Fruit fly (Drosophila melanogaster): Measurements from ENCODE around the gene CG32024.

Gene CG32024

dm6 chr3L:8830017-8830702, 22.8 kb downstream of the CG32024 start (continued):
- TF ChIP-seq ftz-f1 (GFP tag; optimal IDR thresholded peaks at IDR 0.05) (no peak), cato (GFP tag; optimal IDR thresholded peaks at IDR 0.05; ENCODE audit: borderline replicate concordance) (no peak), HLHmδ (GFP tag; optimal IDR thresholded peaks at IDR 0.05) (peak; percentile 18), ara (GFP tag; IDR thresholded peaks at IDR 0.05) (no peak), pita (GFP tag; optimal IDR thresholded peaks at IDR 0.05) (no peak), CG9437 (GFP tag; optimal IDR thresholded peaks at IDR 0.05) (no peak), psq (GFP tag; optimal IDR thresholded peaks at IDR 0.05) (no peak), E2f2 (GFP tag; IDR thresholded peaks at IDR 0.05) (no peak), CG17912 (GFP tag; optimal IDR thresholded peaks at IDR 0.05) (no peak), ash1 (GFP tag; optimal IDR thresholded peaks at IDR 0.05) (no peak), H2.0 (GFP tag; IDR thresholded peaks at IDR 0.05) (no peak), mld (GFP tag; IDR thresholded peaks at IDR 0.05; ENCODE audit: partially characterized antibody) (no peak), seq (GFP tag; IDR thresholded peaks at IDR 0.05) (no peak), CG17385 (GFP tag; optimal IDR thresholded peaks at IDR 0.05) (no peak), vnd (GFP tag; IDR thresholded peaks at IDR 0.05; ENCODE audit: partially characterized antibody) (no peak), gsb (GFP tag; IDR thresholded peaks at IDR 0.05) (no peak), gcm (GFP tag; optimal IDR thresholded peaks at IDR 0.05) (no peak), Hmr (GFP tag; optimal IDR thresholded peaks at IDR 0.05) (peak; percentile 16), tap (tag; optimal IDR thresholded peaks at IDR 0.05) (no peak), abd-A (tag; optimal IDR thresholded peaks at IDR 0.05) (peak; percentile 21), run (tag; optimal IDR thresholded peaks at IDR 0.05) (no peak), corto (GFP tag; optimal IDR thresholded peaks at IDR 0.05) (no peak), lola (GFP tag; optimal IDR thresholded peaks at IDR 0.05) (peak in 1 of 3 experiments; percentile 34), CG15073 (GFP tag; optimal IDR thresholded peaks at IDR 0.05) (no peak), CG2202 (tag; optimal IDR thresholded peaks at IDR 0.05) (no peak), bowl (GFP tag; IDR thresholded peaks at IDR 0.05) (no peak), Gsc (GFP tag; IDR thresholded peaks at IDR 0.05) (no peak), Gug (GFP tag; IDR thresholded peaks at IDR 0.05) (no peak), ro (GFP tag; IDR thresholded peaks at IDR 0.05) (no peak), CG14441 (GFP tag; IDR thresholded peaks at IDR 0.05) (no peak), CG7372 (GFP tag; IDR thresholded peaks at IDR 0.05) (no peak), lab (GFP tag; optimal IDR thresholded peaks at IDR 0.05) (peak; percentile 4), CG13424 (tag; optimal IDR thresholded peaks at IDR 0.05) (no peak), zen (tag; optimal IDR thresholded peaks at IDR 0.05) (no peak), NC2α (GFP tag; optimal IDR thresholded peaks at IDR 0.05) (no peak), klu (GFP tag; IDR thresholded peaks at IDR 0.05) (no peak), nerfin-1 (tag; optimal IDR thresholded peaks at IDR 0.05) (peak; percentile 3), CG15479 (GFP tag; optimal IDR thresholded peaks at IDR 0.05) (peak; percentile 46), CG17802 (tag; optimal IDR thresholded peaks at IDR 0.05) (no peak), CG5245 (GFP tag; optimal IDR thresholded peaks at IDR 0.05) (no peak), fd102C (GFP tag; optimal IDR thresholded peaks at IDR 0.05) (no peak), Bgb (GFP tag; IDR thresholded peaks at IDR 0.05; ENCODE audit: partially characterized antibody) (no peak), Awh (GFP tag; IDR thresholded peaks at IDR 0.05) (no peak), croc (GFP tag; conservative IDR thresholded peaks at IDR 0.05) (no peak), vfl (GFP tag; optimal IDR thresholded peaks at IDR 0.05) (no peak), CG6813 (GFP tag; optimal IDR thresholded peaks at IDR 0.05) (peak; percentile 31), eve (GFP tag; optimal IDR thresholded peaks at IDR 0.05) (peak in 1 of 2 experiments; percentile 55), B-H1 (GFP tag; IDR thresholded peaks at IDR 0.05) (no peak), Nf-YC (tag; optimal IDR thresholded peaks at IDR 0.05) (no peak), scrt (GFP tag; optimal IDR thresholded peaks at IDR 0.05) (no peak)

All from whole organism, embryonic.